Fruit fly (Drosophila melanogaster) whole organism: ENCODE data around the gene CG15544.

Experiments
- CG8478 ChIP-seq: fragments of >200 bp; optimal IDR thresholded peaks from 2 replicates; lab custom pipeline; 2018; ENCODE audit warnings: inconsistent platforms
- EcR ChIP-seq, 2 experiments: fragments of >200 bp; optimal IDR thresholded peaks; 2 replicates each; lab custom pipeline; 2017; ENCODE audit warnings: missing biosample characterization in 2 of 2, missing genetic modification characterization in 2 of 2, missing genetic modification reagents in 2 of 2
- psq ChIP-seq: fragments of >200 bp; optimal IDR thresholded peaks from 2 replicates; lab custom pipeline; 2017
- usp ChIP-seq: fragments of >200 bp; optimal IDR thresholded peaks from 2 replicates; lab custom pipeline; 2017; ENCODE audit warnings: missing biosample characterization, missing genetic modification characterization, mixed read lengths

DNA sequence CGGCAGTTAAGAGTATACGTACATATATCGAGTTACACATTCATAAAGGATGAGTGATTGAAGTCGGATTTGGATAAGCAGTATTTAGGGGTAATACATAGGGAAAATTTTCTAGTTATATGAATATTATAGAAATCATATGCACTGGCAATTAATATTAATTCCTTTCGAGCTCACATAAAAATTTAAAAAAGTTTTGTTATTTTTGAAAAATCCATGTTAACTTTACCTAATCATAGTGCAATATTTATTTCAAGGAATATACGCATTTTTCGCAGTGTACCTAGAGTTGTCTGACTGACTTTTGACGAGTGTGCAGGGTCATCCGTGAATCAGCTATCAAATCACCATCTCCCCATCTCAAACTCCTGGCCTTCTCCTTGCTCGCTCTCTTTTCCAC lies 36.8 kb downstream of the CG15544 start:
- no peak for TF ChIP-seq psq (lab: Kevin White, UChicago)
- TF ChIP-seq EcR (GFP tag; optimal IDR thresholded peaks at IDR 0.05; lab: Kevin White, UChicago) = no peak
- no peak for TF ChIP-seq CG8478 (lab: Kevin White, UChicago)
- no peak for TF ChIP-seq usp
